Fruit fly (Drosophila melanogaster) whole organism, embryonic: Measurements from ENCODE around the gene Pdcd4.
A peak's percentile ranks its signal among the peaks of the same experiment; 100 is the strongest.

Experiments
- Ada2b ChIP-seq: fragments of 200-800 bp; sonication (Bioruptor generic); IDR thresholded peaks from 2 replicates; pipeline ENCODE4 v1.3.6; 2022; ENCODE audit warnings: missing biosample characterization, missing genetic modification characterization
- Awh ChIP-seq: fragments of 200-800 bp; sonication (Bioruptor generic); IDR thresholded peaks from 2 replicates; pipeline ENCODE4, ENCODE4 v1.3.6; 2022; ENCODE audit warnings: missing biosample characterization, missing genetic modification characterization
- CG11723 ChIP-seq: fragments of 200-800 bp; sonication (Bioruptor generic); optimal IDR thresholded peaks from 2 replicates; lab custom pipeline; 2017; ENCODE audit warnings: missing biosample characterization, mild to moderate bottlenecking, missing genetic modification characterization
- CG12391 ChIP-seq: fragments of 200-800 bp; sonication (Bioruptor generic); optimal IDR thresholded peaks from 3 replicates; lab custom pipeline; 2018; ENCODE audit warnings: missing biosample characterization, mild to moderate bottlenecking, missing genetic modification characterization, moderate library complexity
- CG12769 ChIP-seq: fragments of 200-800 bp; sonication (Bioruptor generic); optimal IDR thresholded peaks from 2 replicates; lab custom pipeline; 2019; ENCODE audit warnings: missing biosample characterization, mild to moderate bottlenecking, missing genetic modification characterization, moderate library complexity
- CG12942 ChIP-seq: fragments of 200-800 bp; sonication (Bioruptor generic); optimal IDR thresholded peaks from 3 replicates; lab custom pipeline; 2016; ENCODE audit warnings: missing biosample characterization, missing genetic modification characterization
- CG13296 ChIP-seq: fragments of 200-800 bp; sonication (Bioruptor generic); optimal IDR thresholded peaks from 3 replicates; lab custom pipeline; 2018; ENCODE audit warnings: missing biosample characterization, mild to moderate bottlenecking, missing genetic modification characterization
- CG15269 ChIP-seq: fragments of 200-800 bp; sonication (Bioruptor generic); optimal IDR thresholded peaks from 2 replicates; lab custom pipeline; 2018; ENCODE audit warnings: missing biosample characterization, mild to moderate bottlenecking, missing genetic modification characterization, moderate library complexity
- CG1529 ChIP-seq: fragments of 200-800 bp; sonication (Bioruptor generic); optimal IDR thresholded peaks from 3 replicates; lab custom pipeline; 2018; ENCODE audit warnings: missing biosample characterization, missing genetic modification characterization
- CG15479 ChIP-seq: fragments of 200-800 bp; sonication (Bioruptor generic); optimal IDR thresholded peaks from 3 replicates; lab custom pipeline; 2019; ENCODE audit warnings: missing biosample characterization, mild to moderate bottlenecking, missing genetic modification characterization, moderate library complexity
- CG17385 ChIP-seq: fragments of 200-800 bp; sonication (Bioruptor generic); optimal IDR thresholded peaks from 3 replicates; lab custom pipeline; 2018; ENCODE audit warnings: missing biosample characterization, mild to moderate bottlenecking, missing genetic modification characterization
- CG2202 ChIP-seq: fragments of 200-800 bp; sonication (Bioruptor generic); optimal IDR thresholded peaks from 2 replicates; lab custom pipeline; 2018; ENCODE audit warnings: missing biosample characterization, mild to moderate bottlenecking, missing genetic modification characterization
- CG3065 ChIP-seq: fragments of 200-800 bp; sonication (Bioruptor generic); optimal IDR thresholded peaks from 2 replicates; lab custom pipeline; 2016; ENCODE audit warnings: missing biosample characterization, missing genetic modification characterization
- CG31224 ChIP-seq: fragments of 200-800 bp; sonication (Bioruptor generic); IDR thresholded peaks from 2 replicates; pipeline ENCODE4 v1.3.6; 2022; ENCODE audit warnings: missing biosample characterization, missing genetic modification characterization
- CG31388 ChIP-seq: fragments of 200-800 bp; sonication (Bioruptor generic); optimal IDR thresholded peaks from 2 replicates; lab custom pipeline; 2016; ENCODE audit warnings: missing biosample characterization, missing genetic modification characterization
- CG3838 ChIP-seq: fragments of 200-800 bp; sonication (Bioruptor generic); optimal IDR thresholded peaks from 3 replicates; lab custom pipeline; 2016; ENCODE audit warnings: missing biosample characterization, missing genetic modification characterization
- CG3995 ChIP-seq: fragments of 200-800 bp; sonication (Bioruptor generic); optimal IDR thresholded peaks from 3 replicates; lab custom pipeline; 2016; ENCODE audit warnings: missing biosample characterization, missing genetic modification characterization
- CG5953 ChIP-seq: fragments of 200-800 bp; sonication (Bioruptor generic); IDR thresholded peaks from 2 replicates; pipeline ENCODE4 v1.3.6; 2022; ENCODE audit warnings: missing biosample characterization, missing genetic modification characterization
- CG6272 ChIP-seq: fragments of 200-800 bp; sonication (Bioruptor generic); IDR thresholded peaks from 2 replicates; pipeline ENCODE4 v1.3.6; 2022; ENCODE audit warnings: missing biosample characterization, missing genetic modification characterization
- CG8388 ChIP-seq: fragments of 200-800 bp; sonication (Bioruptor generic); optimal IDR thresholded peaks from 2 replicates; lab custom pipeline; 2019; ENCODE audit warnings: missing biosample characterization, mild to moderate bottlenecking, missing genetic modification characterization, moderate library complexity
- CG8944 ChIP-seq: fragments of 200-800 bp; sonication (Bioruptor generic); optimal IDR thresholded peaks from 3 replicates; lab custom pipeline; 2016; ENCODE audit warnings: missing biosample characterization, missing genetic modification characterization
- CG9727 ChIP-seq: fragments of 200-800 bp; sonication (Bioruptor generic); optimal IDR thresholded peaks from 3 replicates; lab custom pipeline; 2017; ENCODE audit warnings: missing biosample characterization, mild to moderate bottlenecking, missing genetic modification characterization
- Dll ChIP-seq: fragments of 200-800 bp; sonication (Bioruptor generic); IDR thresholded peaks from 4 replicates; pipeline ENCODE4 v1.3.6; 2022; ENCODE audit warnings: missing biosample characterization, missing genetic modification characterization; ENCODE audit not compliant: partially characterized antibody
- Doc2 ChIP-seq: fragments of 200-800 bp; sonication (Bioruptor generic); IDR thresholded peaks from 2 replicates; pipeline ENCODE4 v1.3.6; 2022; ENCODE audit warnings: missing biosample characterization, missing genetic modification characterization
- Dref ChIP-seq: fragments of 200-800 bp; sonication (Bioruptor generic); IDR thresholded peaks from 2 replicates; pipeline ENCODE4 v1.3.6; 2022; ENCODE audit warnings: missing biosample characterization, missing genetic modification characterization
- Fer2 ChIP-seq: fragments of 200-800 bp; sonication (Bioruptor generic); optimal IDR thresholded peaks from 2 replicates; lab custom pipeline; 2018; ENCODE audit warnings: missing biosample characterization, mild to moderate bottlenecking, missing genetic modification characterization, moderate library complexity
- Hand ChIP-seq: fragments of 200-800 bp; sonication (Bioruptor generic); optimal IDR thresholded peaks from 2 replicates; lab custom pipeline; 2017; ENCODE audit warnings: mild to moderate bottlenecking, missing biosample characterization, missing genetic modification reagents, missing genetic modification characterization
- HmgD ChIP-seq: fragments of 200-800 bp; sonication (Bioruptor generic); optimal IDR thresholded peaks from 3 replicates; lab custom pipeline; 2016; ENCODE audit warnings: missing biosample characterization, missing genetic modification characterization
- Hmr ChIP-seq: fragments of 200-800 bp; sonication (Bioruptor generic); optimal IDR thresholded peaks from 3 replicates; lab custom pipeline; 2017; ENCODE audit warnings: mild to moderate bottlenecking, missing biosample characterization, missing genetic modification reagents, missing genetic modification characterization
- Med ChIP-seq: fragments of 200-800 bp; sonication (Bioruptor generic); peaks from one replicate; lab custom pipeline; 2016; ENCODE audit warnings: missing biosample characterization, missing genetic modification characterization, mild to moderate bottlenecking, inconsistent platforms, moderate library complexity
- Nf-YC ChIP-seq: fragments of 200-800 bp; optimal IDR thresholded peaks from 3 replicates; lab custom pipeline; 2019; ENCODE audit warnings: missing biosample characterization, mild to moderate bottlenecking, missing genetic modification characterization, moderate library complexity
- NfI ChIP-seq: fragments of 200-800 bp; sonication (Bioruptor generic); optimal IDR thresholded peaks from 3 replicates; lab custom pipeline; 2018; ENCODE audit warnings: missing biosample characterization, mild to moderate bottlenecking, missing genetic modification characterization, moderate library complexity
- Poxn ChIP-seq: fragments of 200-800 bp; sonication (Bioruptor generic); IDR thresholded peaks from 2 replicates; pipeline ENCODE4 v1.3.6; 2022; ENCODE audit warnings: missing biosample characterization, missing genetic modification characterization
- Ptx1 ChIP-seq: fragments of 200-800 bp; sonication (Bioruptor generic); IDR thresholded peaks from 2 replicates; pipeline ENCODE4 v1.3.6; 2022; ENCODE audit warnings: missing biosample characterization, missing genetic modification characterization
- Sry-δ ChIP-seq: fragments of 200-800 bp; sonication (Bioruptor generic); optimal IDR thresholded peaks from 2 replicates; lab custom pipeline; 2016; ENCODE audit warnings: missing biosample characterization, missing genetic modification characterization
- TFAM ChIP-seq: fragments of 200-800 bp; sonication (Bioruptor generic); optimal IDR thresholded peaks from 2 replicates; lab custom pipeline; 2017; ENCODE audit warnings: missing biosample characterization, missing genetic modification characterization, inconsistent platforms
- az2 ChIP-seq: fragments of 200-800 bp; sonication (Bioruptor generic); optimal IDR thresholded peaks from 3 replicates; lab custom pipeline; 2016; ENCODE audit warnings: missing biosample characterization, missing genetic modification characterization
- caup ChIP-seq: fragments of 200-800 bp; sonication (Bioruptor generic); optimal IDR thresholded peaks from 3 replicates; lab custom pipeline; 2017; ENCODE audit warnings: missing biosample characterization, mild to moderate bottlenecking, missing genetic modification characterization, moderate library complexity; ENCODE audit not compliant: severe bottlenecking
- chn ChIP-seq: fragments of 200-800 bp; sonication (Bioruptor generic); optimal IDR thresholded peaks from 2 replicates; lab custom pipeline; 2016; ENCODE audit warnings: missing biosample characterization, missing genetic modification characterization
- exex ChIP-seq: fragments of 200-800 bp; sonication (Bioruptor generic); optimal IDR thresholded peaks from 4 replicates; lab custom pipeline; 2018; ENCODE audit warnings: missing biosample characterization, mild to moderate bottlenecking, missing genetic modification characterization, moderate library complexity
- grau ChIP-seq: fragments of 200-800 bp; optimal IDR thresholded peaks from 3 replicates; lab custom pipeline; 2019; ENCODE audit warnings: missing biosample characterization, mild to moderate bottlenecking, missing genetic modification characterization, moderate library complexity
- gsb ChIP-seq: fragments of 200-800 bp; sonication (Bioruptor generic); IDR thresholded peaks from 2 replicates; pipeline ENCODE4 v1.3.6; 2022; ENCODE audit warnings: missing biosample characterization, missing genetic modification characterization
- knrl ChIP-seq: fragments of 200-800 bp; sonication (Bioruptor generic); IDR thresholded peaks from 3 replicates; pipeline ENCODE4 v1.3.6; 2022; ENCODE audit warnings: missing biosample characterization, missing genetic modification characterization; ENCODE audit not compliant: partially characterized antibody
- pan ChIP-seq, 4 experiments: fragments of >200 bp in 3 of 4; fragments of 200-800 bp in 1 of 4; sonication (Bioruptor generic) in 1 of 4; optimal IDR thresholded peaks in 3 of 4; IDR thresholded peaks in 1 of 4; 2 replicates each; pipeline versions ENCODE4 v1.3.6 to Lab custom; 2017 to 2022; ENCODE audit warnings: missing biosample characterization in 2 of 4, missing genetic modification characterization in 2 of 4, mixed read lengths in 1 of 4
- prd ChIP-seq, 3 experiments: fragments of >200 bp in 2 of 3; fragments of 200-800 bp in 1 of 3; sonication (Bioruptor generic) in 1 of 3; optimal IDR thresholded peaks in 2 of 3; IDR thresholded peaks in 1 of 3; 2 replicates in 2 of 3; 3 replicates in 1 of 3; pipeline versions ENCODE4 v1.3.6 to Lab custom; 2017 to 2022; ENCODE audit warnings: missing biosample characterization in 1 of 3, missing genetic modification characterization in 1 of 3
- psq ChIP-seq: fragments of 200-800 bp; sonication (Bioruptor generic); optimal IDR thresholded peaks from 2 replicates; lab custom pipeline; 2017; ENCODE audit warnings: missing biosample characterization, missing genetic modification characterization
- ro ChIP-seq: fragments of 200-800 bp; sonication (Bioruptor generic); IDR thresholded peaks from 2 replicates; pipeline ENCODE4 v1.3.6; 2022; ENCODE audit warnings: missing biosample characterization, missing genetic modification characterization
- slou ChIP-seq: fragments of 200-800 bp; sonication (Bioruptor generic); optimal IDR thresholded peaks from 3 replicates; lab custom pipeline; 2016; ENCODE audit warnings: missing biosample characterization, missing genetic modification characterization
- trem ChIP-seq: fragments of 200-800 bp; optimal IDR thresholded peaks from 3 replicates; lab custom pipeline; 2019; ENCODE audit warnings: missing biosample characterization, mild to moderate bottlenecking, missing genetic modification characterization, moderate library complexity
- vfl ChIP-seq: fragments of 200-800 bp; sonication (Bioruptor generic); optimal IDR thresholded peaks from 2 replicates; lab custom pipeline; 2016; ENCODE audit warnings: missing biosample characterization, missing genetic modification characterization

Pdcd4 gene

dm6 chrX:13752543-13753046, 2.6 kb downstream of the Pdcd4 start (continued):
- TF ChIP-seq Ptx1 (GFP tag; lab: Robert Waterston, UW) (no peak), Med (GFP tag; lab: Kevin White, UChicago) (peak; percentile 50), HmgD (no peak), CG31224 (GFP tag; lab: Robert Waterston, UW) (no peak), gsb (GFP tag; lab: Robert Waterston, UW) (no peak), CG12391 (tag; lab: Kevin White, UChicago) (peak; percentile 10), exex (tag; lab: Kevin White, UChicago) (peak; percentile 3), TFAM (GFP tag; lab: Kevin White, UChicago) (no peak), Hand (no peak), CG2202 (tag; lab: Kevin White, UChicago) (no peak), Sry-δ (GFP tag; lab: Kevin White, UChicago) (no peak), CG31388 (GFP tag; lab: Kevin White, UChicago) (no peak), trem (no peak), CG12769 (tag; lab: Kevin White, UChicago) (no peak), CG11723 (GFP tag; lab: Kevin White, UChicago) (no peak), CG17385 (GFP tag; lab: Kevin White, UChicago) (no peak), CG3065 (no peak), vfl (GFP tag; lab: Kevin White, UChicago) (no peak), chn (no peak), prd (optimal IDR thresholded peaks at IDR 0.05; lab: Kevin White, UChicago) (no peak), prd (GFP tag; IDR thresholded peaks at IDR 0.05; lab: Robert Waterston, UW) (no peak), Fer2 (tag; lab: Kevin White, UChicago) (no peak), CG3995 (no peak), CG6272 (GFP tag; lab: Robert Waterston, UW) (no peak), CG15269 (tag; lab: Kevin White, UChicago) (no peak), Dref (GFP tag; lab: Robert Waterston, UW) (no peak), Awh (GFP tag; lab: Robert Waterston, UW) (no peak), CG3838 (GFP tag; lab: Kevin White, UChicago) (no peak), Nf-YC (no peak), CG8944 (GFP tag; lab: Kevin White, UChicago) (no peak), knrl (GFP tag; lab: Robert Waterston, UW) (no peak), psq (GFP tag; lab: Kevin White, UChicago) (no peak), ro (GFP tag; lab: Robert Waterston, UW) (no peak), CG13296 (no peak), Doc2 (no peak), CG5953 (GFP tag; lab: Robert Waterston, UW) (no peak), caup (no peak), CG8388 (no peak), Hmr (peak; percentile 22), slou (GFP tag; lab: Kevin White, UChicago) (no peak), pan (optimal IDR thresholded peaks at IDR 0.05; lab: Kevin White, UChicago) (no peak), pan (GFP tag; optimal IDR thresholded peaks at IDR 0.05 in 1 of 2, IDR thresholded peaks at IDR 0.05 in 1 of 2) (no peak), Poxn (no peak), Dll (no peak), NfI (no peak), Ada2b (no peak), CG15479 (GFP tag; lab: Kevin White, UChicago) (no peak), CG1529 (GFP tag; lab: Kevin White, UChicago) (no peak), CG9727 (no peak), grau (tag; lab: Kevin White, UChicago) (no peak), az2 (GFP tag; lab: Kevin White, UChicago) (no peak), CG12942 (no peak)
